Fruit fly (Drosophila melanogaster) whole organism, adult: ENCODE data around the gene Met.

ENCODE experiments used
- CG12768 ChIP-seq: fragments of 200-800 bp; sonication (Bioruptor generic); optimal IDR thresholded peaks from 2 replicates; lab custom pipeline; 2017; ENCODE audit warnings: missing biosample characterization, missing genetic modification characterization, mild to moderate bottlenecking, moderate library complexity, missing genetic modification reagents
- CG1620 ChIP-seq: fragments of 200-800 bp; sonication (Bioruptor generic); optimal IDR thresholded peaks from 2 replicates; lab custom pipeline; 2016; ENCODE audit warnings: missing biosample characterization, missing genetic modification characterization
- CG5204 ChIP-seq: fragments of 200-800 bp; sonication (Bioruptor generic); optimal IDR thresholded peaks from 2 replicates; lab custom pipeline; 2016; ENCODE audit warnings: missing biosample characterization, missing genetic modification characterization
- cic ChIP-seq: fragments of 200-800 bp; sonication (Bioruptor generic); optimal IDR thresholded peaks from 2 replicates; lab custom pipeline; 2017; ENCODE audit warnings: missing biosample characterization, mild to moderate bottlenecking, missing genetic modification characterization, moderate library complexity
- kay ChIP-seq: fragments of 200-800 bp; sonication (Bioruptor generic); peaks from one replicate; lab custom pipeline; 2016; ENCODE audit warnings: missing biosample characterization, missing genetic modification characterization, borderline replicate concordance
- pad ChIP-seq: fragments of 200-800 bp; sonication (Bioruptor generic); optimal IDR thresholded peaks from 3 replicates; lab custom pipeline; 2017; ENCODE audit warnings: missing biosample characterization, missing genetic modification characterization, mild to moderate bottlenecking, moderate library complexity, missing genetic modification reagents

dm6 chrX:11601408-11601807 lies 14.5 kb upstream of the Met start:
- TF ChIP-seq kay (peak; percentile 56), CG12768 (GFP tag; lab: Kevin White, UChicago) (no peak), CG1620 (no peak), cic (GFP tag; lab: Kevin White, UChicago) (no peak), pad (GFP tag; lab: Kevin White, UChicago) (no peak), CG5204 (GFP tag; lab: Kevin White, UChicago) (no peak)
